Fruit fly (Drosophila melanogaster): ENCODE measurements around the gene sofe.

dm6 chrX:10832369-10832768 is 24.8 kb downstream of the sofe start:
- peak; percentile 58 for TF ChIP-seq Crg-1 (GFP tag; optimal IDR thresholded peaks at IDR 0.05)
- peak; percentile 67 for TF ChIP-seq CG7101 (tag; optimal IDR thresholded peaks at IDR 0.05)
- TF ChIP-seq cnc (optimal IDR thresholded peaks at IDR 0.05): no peak
- TF ChIP-seq Clk (GFP tag; optimal IDR thresholded peaks at IDR 0.05): no peak
- TF ChIP-seq toe (GFP tag; optimal IDR thresholded peaks at IDR 0.05): peak; percentile 37
- no peak for TF ChIP-seq CG33017 (tag; optimal IDR thresholded peaks at IDR 0.05)
- TF ChIP-seq CG11617 (GFP tag; optimal IDR thresholded peaks at IDR 0.05): peak; percentile 20
- TF ChIP-seq kay (GFP tag; ENCODE audit: borderline replicate concordance): no peak
- TF ChIP-seq CG12768 (GFP tag; optimal IDR thresholded peaks at IDR 0.05): no peak

Data from whole organism, adult.